Worm (Caenorhabditis elegans): ENCODE data around the gene srg-47.

DNA sequence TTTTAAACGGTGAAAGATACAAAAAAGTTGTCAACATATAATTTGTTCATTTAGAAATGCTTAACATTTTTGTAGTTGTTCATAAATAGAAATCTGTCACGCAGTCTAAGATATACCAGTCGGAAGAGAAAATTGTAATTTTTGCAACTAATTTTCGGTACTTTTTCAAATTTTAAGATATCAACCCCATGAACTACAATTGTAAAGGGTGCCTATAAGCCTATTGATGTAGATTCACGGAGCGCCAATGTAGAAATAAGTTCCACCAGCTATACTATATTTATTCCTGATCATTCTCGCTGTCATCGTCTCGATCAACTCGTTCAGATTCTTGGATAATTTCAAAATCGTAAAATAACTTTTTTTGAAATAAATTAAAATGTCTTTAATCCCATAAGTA is 38.9 kb upstream of the srg-47 start:
- TF ChIP-seq daf-12 (tag; optimal IDR thresholded peaks at IDR 0.05), result no peak
- TF ChIP-seq ceh-9 (tag; optimal IDR thresholded peaks at IDR 0.05), result no peak
- no peak for TF ChIP-seq unc-39 (tag; optimal IDR thresholded peaks at IDR 0.05)
- no peak for TF ChIP-seq pha-4 (tag; optimal IDR thresholded peaks at IDR 0.05)
- no peak for TF ChIP-seq fos-1 (tag; optimal IDR thresholded peaks at IDR 0.05)
- TF ChIP-seq elt-1 (tag; optimal IDR thresholded peaks at IDR 0.05), result no peak
- no peak for TF ChIP-seq nhr-76 (tag; optimal IDR thresholded peaks at IDR 0.05)

All from whole organism, L3 larva.